Worm (Caenorhabditis elegans) whole organism, L4 larva: ENCODE results near the gene W06B4.2.

Experiments used
- F10B5.3 ChIP-seq: sonication (generic microtip); optimal IDR thresholded peaks from 2 replicates; lab custom pipeline; 2016; ENCODE audit warnings: mild to moderate bottlenecking, missing genetic modification characterization, missing compliant biosample characterization
- F26F4.8 ChIP-seq: fragments of 200-800 bp; sonication (Bioruptor generic); conservative IDR thresholded peaks from 2 replicates; pipeline ENCODE4 v1.3.6; 2022; ENCODE audit warnings: missing genetic modification characterization, missing compliant biosample characterization
- F37D6.2 ChIP-seq: sonication (generic microtip); optimal IDR thresholded peaks from 2 replicates; lab custom pipeline; 2016; ENCODE audit warnings: mild to moderate bottlenecking, missing genetic modification characterization, missing compliant biosample characterization
- F44E2.7 ChIP-seq: fragments of 200-800 bp; sonication (Bioruptor generic); IDR thresholded peaks from 2 replicates; pipeline ENCODE4 v2.1.2; 2022; ENCODE audit warnings: missing genetic modification characterization, missing compliant biosample characterization
- Y5F2A.4 ChIP-seq: fragments of 200-800 bp; sonication (Bioruptor generic); optimal IDR thresholded peaks from 2 replicates; lab custom pipeline; 2018; ENCODE audit warnings: mild to moderate bottlenecking, missing genetic modification characterization, missing compliant biosample characterization
- aha-1 ChIP-seq: fragments of 150-350 bp; peaks from one replicate; lab custom pipeline; 2014; ENCODE audit warnings: missing biosample characterization, missing genetic modification characterization
- aly-2 ChIP-seq: sonication (generic microtip); optimal IDR thresholded peaks from 2 replicates; lab custom pipeline; 2018; ENCODE audit warnings: missing biosample characterization, missing genetic modification characterization
- ama-1 ChIP-seq: fragments of 150-350 bp; optimal IDR thresholded peaks from 2 replicates; lab custom pipeline; 2014; ENCODE audit warnings: inconsistent platforms, mixed read lengths
- ceh-20 ChIP-seq: fragments of 200-800 bp; sonication (Bioruptor generic); IDR thresholded peaks from 2 replicates; pipeline ENCODE4 v1.3.6; 2022; ENCODE audit warnings: missing genetic modification reagents, missing genetic modification characterization, missing compliant biosample characterization
- ceh-28 ChIP-seq: fragments of 150-350 bp; optimal IDR thresholded peaks from 2 replicates; lab custom pipeline; 2014; ENCODE audit warnings: missing biosample characterization, missing genetic modification reagents, missing genetic modification characterization
- ceh-62 ChIP-seq: sonication (generic microtip); optimal IDR thresholded peaks from 2 replicates; lab custom pipeline; 2017; ENCODE audit warnings: missing biosample characterization, missing genetic modification characterization
- cey-2 ChIP-seq: sonication (generic microtip); optimal IDR thresholded peaks from 3 replicates; lab custom pipeline; 2017; ENCODE audit warnings: missing genetic modification characterization, mild to moderate bottlenecking, missing compliant biosample characterization, antibody characterized with exemption, borderline replicate concordance; ENCODE audit not compliant: insufficient read depth
- ctbp-1 ChIP-seq: fragments of 200-800 bp; sonication (Bioruptor generic); IDR thresholded peaks from 2 replicates; pipeline ENCODE4 v1.3.6; 2022; ENCODE audit warnings: missing genetic modification reagents, missing genetic modification characterization, missing compliant biosample characterization
- daf-12 ChIP-seq: fragments of 150-350 bp; optimal IDR thresholded peaks from 2 replicates; lab custom pipeline; 2014; ENCODE audit warnings: missing biosample characterization, missing genetic modification reagents, missing genetic modification characterization
- daf-16 ChIP-seq, 3 experiments: sonication (generic microtip); optimal IDR thresholded peaks; 2 replicates each; lab custom pipeline; 2016 to 2017; ENCODE audit warnings: missing genetic modification characterization in 3 of 3, missing genetic modification reagents in 3 of 3, mild to moderate bottlenecking in 2 of 3, missing compliant biosample characterization in 2 of 3, missing biosample characterization in 1 of 3, moderate library complexity in 1 of 3
- daf-19 ChIP-seq: fragments of 200-800 bp; sonication (Bioruptor generic); conservative IDR thresholded peaks from 2 replicates; pipeline ENCODE4 v1.3.6; 2022; ENCODE audit warnings: missing genetic modification characterization, missing compliant biosample characterization
- daf-8 ChIP-seq: fragments of 200-800 bp; sonication (Bioruptor generic); IDR thresholded peaks from 2 replicates; pipeline ENCODE4 v1.3.6; 2022; ENCODE audit warnings: missing genetic modification characterization, missing compliant biosample characterization
- dmd-6 ChIP-seq: fragments of 200-800 bp; sonication (Bioruptor generic); IDR thresholded peaks from 2 replicates; pipeline ENCODE4 v1.3.6; 2022; ENCODE audit warnings: missing genetic modification reagents, missing genetic modification characterization, missing compliant biosample characterization
- dmd-9 ChIP-seq: fragments of 200-800 bp; sonication (Bioruptor generic); IDR thresholded peaks from 2 replicates; pipeline ENCODE4 v1.3.6; 2022; ENCODE audit warnings: missing genetic modification reagents, missing genetic modification characterization, missing compliant biosample characterization
- dpl-1 ChIP-seq: fragments of 150-350 bp; optimal IDR thresholded peaks from 2 replicates; lab custom pipeline; 2014; ENCODE audit warnings: missing biosample characterization, missing genetic modification reagents, missing genetic modification characterization
- duxl-1 ChIP-seq: sonication (generic microtip); optimal IDR thresholded peaks from 2 replicates; lab custom pipeline; 2016; ENCODE audit warnings: mild to moderate bottlenecking, missing genetic modification characterization, moderate library complexity, missing compliant biosample characterization; ENCODE audit not compliant: poor library complexity
- dve-1 ChIP-seq: sonication (generic microtip); optimal IDR thresholded peaks from 2 replicates; lab custom pipeline; 2017; ENCODE audit warnings: antibody characterized with exemption, mild to moderate bottlenecking, missing genetic modification characterization, missing compliant biosample characterization; ENCODE audit not compliant: insufficient read depth
- egl-43 ChIP-seq: fragments of 200-800 bp; sonication (Bioruptor generic); IDR thresholded peaks from 2 replicates; pipeline ENCODE4 v1.3.6; 2022; ENCODE audit warnings: missing genetic modification reagents, missing genetic modification characterization, missing compliant biosample characterization
- fos-1 ChIP-seq: fragments of 150-350 bp; optimal IDR thresholded peaks from 2 replicates; lab custom pipeline; 2014; ENCODE audit warnings: missing biosample characterization, missing genetic modification characterization
- hlh-11 ChIP-seq: fragments of 200-800 bp; sonication (Bioruptor generic); optimal IDR thresholded peaks from 2 replicates; lab custom pipeline; 2018; ENCODE audit warnings: mild to moderate bottlenecking, missing genetic modification characterization, missing compliant biosample characterization
- hlh-30 ChIP-seq: sonication (generic microtip); optimal IDR thresholded peaks from 2 replicates; lab custom pipeline; 2017; ENCODE audit warnings: antibody characterized with exemption, mild to moderate bottlenecking, missing genetic modification characterization, missing compliant biosample characterization; ENCODE audit not compliant: insufficient read depth
- lim-7 ChIP-seq: fragments of 200-800 bp; sonication (Bioruptor generic); IDR thresholded peaks from 2 replicates; pipeline ENCODE4 v1.3.6; 2022; ENCODE audit warnings: missing genetic modification characterization, missing compliant biosample characterization
- lin-13 ChIP-seq: fragments of 150-350 bp; optimal IDR thresholded peaks from 2 replicates; lab custom pipeline; 2014; ENCODE audit warnings: missing biosample characterization, missing genetic modification reagents, missing genetic modification characterization
- lin-38 ChIP-seq: fragments of 200-800 bp; sonication (Bioruptor generic); IDR thresholded peaks from 2 replicates; pipeline ENCODE4 v1.3.6; 2022; ENCODE audit warnings: missing genetic modification reagents, missing genetic modification characterization, missing compliant biosample characterization
- lin-39 ChIP-seq: fragments of 150-350 bp; optimal IDR thresholded peaks from 2 replicates; lab custom pipeline; 2014; ENCODE audit warnings: missing biosample characterization, missing genetic modification reagents, missing genetic modification characterization
- mdl-1 ChIP-seq, 2 experiments: fragments of 150-350 bp in 1 of 2; sonication (generic microtip) in 1 of 2; optimal IDR thresholded peaks; 2 replicates each; lab custom pipeline; 2014 to 2017; ENCODE audit warnings: missing biosample characterization in 2 of 2, missing genetic modification characterization in 2 of 2
- mdt-29 ChIP-seq: fragments of 200-800 bp; sonication (Bioruptor generic); IDR thresholded peaks from 2 replicates; pipeline ENCODE4 v1.3.6; 2022; ENCODE audit warnings: missing genetic modification reagents, missing genetic modification characterization, missing compliant biosample characterization
- mxl-2 ChIP-seq: fragments of 200-800 bp; sonication (Bioruptor generic); conservative IDR thresholded peaks from 2 replicates; pipeline ENCODE4 v1.3.6; 2022; ENCODE audit warnings: missing genetic modification reagents, missing genetic modification characterization, missing compliant biosample characterization
- mxl-3 ChIP-seq: fragments of 200-800 bp; sonication (Bioruptor generic); optimal IDR thresholded peaks from 2 replicates; lab custom pipeline; 2018; ENCODE audit warnings: mild to moderate bottlenecking, missing genetic modification characterization, missing compliant biosample characterization
- nhr-10 ChIP-seq: fragments of 150-350 bp; optimal IDR thresholded peaks from 2 replicates; lab custom pipeline; 2014; ENCODE audit warnings: missing biosample characterization, missing genetic modification characterization
- nhr-237 ChIP-seq: sonication (generic microtip); optimal IDR thresholded peaks from 2 replicates; lab custom pipeline; 2017; ENCODE audit warnings: missing biosample characterization, missing genetic modification characterization
- nhr-6 ChIP-seq: fragments of 150-350 bp; optimal IDR thresholded peaks from 2 replicates; lab custom pipeline; 2014; ENCODE audit warnings: missing biosample characterization, missing genetic modification characterization
- pha-4 ChIP-seq, 2 experiments: fragments of 150-350 bp in 1 of 2; fragments of 200-800 bp in 1 of 2; sonication (Bioruptor generic) in 1 of 2; IDR thresholded peaks in 1 of 2; optimal IDR thresholded peaks in 1 of 2; 2 replicates each; pipeline versions ENCODE4 v1.3.6 to Lab custom; 2014 to 2022; ENCODE audit warnings: missing genetic modification characterization in 2 of 2, missing genetic modification reagents in 2 of 2, missing biosample characterization in 1 of 2, missing compliant biosample characterization in 1 of 2
- php-3 ChIP-seq: fragments of 200-800 bp; sonication (Bioruptor generic); IDR thresholded peaks from 2 replicates; pipeline ENCODE4 v1.3.6; 2022; ENCODE audit warnings: missing genetic modification reagents, missing genetic modification characterization, missing compliant biosample characterization
- sdz-12 ChIP-seq: fragments of 200-800 bp; sonication (Bioruptor generic); optimal IDR thresholded peaks from 2 replicates; lab custom pipeline; 2018; ENCODE audit warnings: mild to moderate bottlenecking, missing genetic modification characterization, missing compliant biosample characterization
- skn-1 ChIP-seq: fragments of 150-350 bp; optimal IDR thresholded peaks from 2 replicates; lab custom pipeline; 2014; ENCODE audit warnings: missing biosample characterization, missing genetic modification characterization
- spr-3 ChIP-seq: fragments of 200-800 bp; sonication (Bioruptor generic); optimal IDR thresholded peaks from 2 replicates; lab custom pipeline; 2018; ENCODE audit warnings: mild to moderate bottlenecking, missing genetic modification characterization, missing compliant biosample characterization
- unc-62 ChIP-seq, 3 experiments: fragments of 150-350 bp in 1 of 3; sonication (generic microtip); optimal IDR thresholded peaks in 2 of 3; peaks in 1 of 3; 1 replicate in 1 of 3; 2 replicates in 2 of 3; lab custom pipeline; 2014 to 2017; ENCODE audit warnings: missing biosample characterization in 3 of 3, missing genetic modification characterization in 3 of 3, missing genetic modification reagents in 3 of 3, missing genotype in 1 of 3
- zfp-2 ChIP-seq: sonication (generic microtip); optimal IDR thresholded peaks from 2 replicates; lab custom pipeline; 2016; ENCODE audit warnings: mild to moderate bottlenecking, missing genetic modification characterization, missing compliant biosample characterization
- zip-11 ChIP-seq: fragments of 200-800 bp; sonication (Bioruptor generic); IDR thresholded peaks from 2 replicates; pipeline ENCODE4 v1.3.6; 2022; ENCODE audit warnings: missing genetic modification characterization, missing compliant biosample characterization

The W06B4.2 gene

ce11 chrII:4505097-4505626 is 37.2 kb downstream of the W06B4.2 start, which contains the start of gene camt-1:
Gene camt-1 (minus strand): TSS chrII:4505147.
- TF ChIP-seq dmd-9 (GFP tag; lab: Robert Waterston, UW) (no peak), sdz-12 (GFP tag; lab: Kevin White, UChicago) (no peak), dve-1 (tag; lab: Kevin White, UChicago) (no peak), cey-2 (tag; lab: Kevin White, UChicago) (no peak), nhr-237 (tag; lab: Kevin White, UChicago) (no peak), daf-12 (no peak), ceh-20 (GFP tag; lab: Robert Waterston, UW) (no peak), egl-43 (GFP tag; lab: Robert Waterston, UW) (no peak), skn-1 (no peak), aha-1 (tag; lab: Kevin White, UChicago) (no peak)

- TF ChIP-seq mxl-2 (GFP tag; lab: Robert Waterston, UW) (no peak), ceh-28 (tag; lab: Kevin White, UChicago) (no peak), spr-3 (no peak), hlh-11 (peak; percentile 70), nhr-6 (tag; lab: Kevin White, UChicago) (no peak), F10B5.3 (tag; lab: Kevin White, UChicago) (no peak), lin-13 (peak; percentile 23), ceh-62 (tag; lab: Kevin White, UChicago) (no peak), ama-1 (lab: Kevin White, UChicago) (no peak), fos-1 (no peak), skn-1 (no peak), daf-19 (GFP tag; lab: Robert Waterston, UW) (no peak), lin-39 (no peak), ctbp-1 (GFP tag; lab: Robert Waterston, UW) (peak; percentile 64; the same call in 1 of the 2 replicates), nhr-10 (no peak), duxl-1 (tag; lab: Kevin White, UChicago) (no peak), dmd-6 (GFP tag; lab: Robert Waterston, UW) (peak; percentile 74), lim-7 (no peak), pha-4 (GFP tag; IDR thresholded peaks at IDR 0.05; lab: Robert Waterston, UW) (peak; percentile 47; the same call in 1 of the 2 replicates), pha-4 (tag; optimal IDR thresholded peaks at IDR 0.05; lab: Kevin White, UChicago) (peak; percentile 8), php-3 (GFP tag; lab: Robert Waterston, UW) (no peak), aly-2 (no peak), F44E2.7 (GFP tag; lab: Robert Waterston, UW) (no peak), Y5F2A.4 (no peak), mdt-29 (GFP tag; lab: Robert Waterston, UW) (no peak), hlh-30 (tag; lab: Kevin White, UChicago) (peak; percentile 90), F37D6.2 (tag; lab: Kevin White, UChicago) (peak; percentile 28), F26F4.8 (GFP tag; lab: Robert Waterston, UW) (no peak), lin-38 (GFP tag; lab: Robert Waterston, UW) (peak; percentile 45), egl-43 (GFP tag; lab: Robert Waterston, UW) (no peak), daf-16 (GFP tag; optimal IDR thresholded peaks at IDR 0.05; lab: Kevin White, UChicago) (no peak), daf-16 (tag; optimal IDR thresholded peaks at IDR 0.05; lab: Kevin White, UChicago) (no peak), daf-8 (GFP tag; lab: Robert Waterston, UW) (no peak), zfp-2 (tag; lab: Kevin White, UChicago) (no peak), nhr-237 (tag; lab: Kevin White, UChicago) (no peak), zip-11 (GFP tag; lab: Robert Waterston, UW) (no peak), dpl-1 (GFP tag; lab: Kevin White, UChicago) (peak; percentile 46), cey-2 (tag; lab: Kevin White, UChicago) (no peak), unc-62 (GFP tag; optimal IDR thresholded peaks at IDR 0.05 in 1 of 2; lab: Kevin White, UChicago) (peak in 1 of 2 experiments; percentile 93), unc-62 (tag; optimal IDR thresholded peaks at IDR 0.05; lab: Kevin White, UChicago) (no peak), mxl-3 (GFP tag; lab: Kevin White, UChicago) (peak; percentile 46), mdl-1 (tag; optimal IDR thresholded peaks at IDR 0.05; lab: Kevin White, UChicago) (peak in 1 of 2 experiments; percentile 82)
Measured at ce11 chrII:4506552-4507291, 38.8 kb downstream of the W06B4.2 start.
